Worm (Caenorhabditis elegans): ENCODE results near the gene F33H12.7.

Gene F33H12.7

DNA sequence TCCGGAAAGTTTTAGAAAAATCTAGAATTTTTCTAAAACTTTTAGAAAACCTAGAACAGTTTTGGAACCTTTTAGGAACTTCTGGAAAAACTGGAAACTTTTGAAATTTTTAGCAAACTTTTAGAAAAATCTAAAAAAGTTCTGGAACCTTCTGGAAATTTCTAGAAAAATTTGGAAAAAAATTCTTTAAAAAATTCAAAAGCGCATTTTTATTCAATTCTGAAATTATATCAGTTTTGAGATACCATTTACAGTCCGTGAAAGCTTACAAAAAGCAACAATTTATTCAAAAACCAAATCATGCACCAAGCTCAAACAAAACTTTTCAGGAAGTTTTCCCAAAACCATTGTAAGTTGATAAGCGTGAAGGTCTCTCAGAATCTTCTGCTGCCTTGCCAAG is 48.5 kb downstream of the F33H12.7 start, which contains the start of gene K02F6.4:
Gene K02F6.4 (plus strand): TSS at position 301 of the 400 bp plus-strand sequence.
- TF ChIP-seq pros-1 (tag; optimal IDR thresholded peaks at IDR 0.05) = no peak
- TF ChIP-seq nhr-232 (tag; optimal IDR thresholded peaks at IDR 0.05) = no peak
- no peak for TF ChIP-seq ceh-18 (tag; optimal IDR thresholded peaks at IDR 0.05)
- no peak for TF ChIP-seq ceh-34 (tag; optimal IDR thresholded peaks at IDR 0.05)
- no peak for TF ChIP-seq ceh-31 (tag; optimal IDR thresholded peaks at IDR 0.05)
- TF ChIP-seq hlh-30 (tag; optimal IDR thresholded peaks at IDR 0.05; ENCODE audit: insufficient read depth) = no peak
- no peak for TF ChIP-seq zip-5 (tag; optimal IDR thresholded peaks at IDR 0.05)
- no peak for TF ChIP-seq pat-9 (tag; optimal IDR thresholded peaks at IDR 0.05)
- no peak for TF ChIP-seq ama-1 (optimal IDR thresholded peaks at IDR 0.05)
- no peak for TF ChIP-seq nfya-1 (tag; optimal IDR thresholded peaks at IDR 0.05)
- TF ChIP-seq ceh-19 (GFP tag; optimal IDR thresholded peaks at IDR 0.05) = no peak

DNA sequence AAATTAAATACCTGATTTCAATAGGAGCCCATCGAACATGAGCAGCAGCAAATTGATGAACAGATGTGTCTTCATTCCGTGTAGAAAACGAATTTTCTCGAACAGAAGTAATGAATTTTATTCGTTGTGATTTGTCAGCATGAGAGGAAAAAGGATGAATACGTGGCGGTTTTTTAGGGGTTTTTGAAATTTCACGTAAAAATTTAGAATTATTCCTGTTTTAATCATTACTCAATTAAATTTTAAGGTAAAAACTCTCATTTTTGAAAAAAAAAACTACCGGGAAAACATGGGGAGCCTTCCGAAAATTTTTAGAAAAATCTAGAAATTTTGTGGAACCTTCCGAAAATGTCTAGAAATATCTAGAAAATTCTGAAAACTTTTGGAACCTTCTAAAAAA is 49.0 kb downstream of the F33H12.7 start, which contains the start of gene K02F6.7:
Gene K02F6.7 (minus strand): TSS at position 101 of the 400 bp plus-strand sequence.
- TF ChIP-seq sox-2 (GFP tag; IDR thresholded peaks at IDR 0.05) (no peak), ceh-48 (tag; optimal IDR thresholded peaks at IDR 0.05) (no peak), ref-2 (tag; optimal IDR thresholded peaks at IDR 0.05) (no peak), ceh-31 (tag; optimal IDR thresholded peaks at IDR 0.05) (no peak), che-1 (tag; optimal IDR thresholded peaks at IDR 0.05) (no peak), nfya-1 (tag; optimal IDR thresholded peaks at IDR 0.05) (no peak), madf-2 (tag; optimal IDR thresholded peaks at IDR 0.05) (no peak), hlh-8 (tag; optimal IDR thresholded peaks at IDR 0.05) (no peak), unc-86 (tag; optimal IDR thresholded peaks at IDR 0.05) (no peak)
